Worm (Caenorhabditis elegans): ENCODE data around the gene golg-4.

The golg-4 gene

DNA sequence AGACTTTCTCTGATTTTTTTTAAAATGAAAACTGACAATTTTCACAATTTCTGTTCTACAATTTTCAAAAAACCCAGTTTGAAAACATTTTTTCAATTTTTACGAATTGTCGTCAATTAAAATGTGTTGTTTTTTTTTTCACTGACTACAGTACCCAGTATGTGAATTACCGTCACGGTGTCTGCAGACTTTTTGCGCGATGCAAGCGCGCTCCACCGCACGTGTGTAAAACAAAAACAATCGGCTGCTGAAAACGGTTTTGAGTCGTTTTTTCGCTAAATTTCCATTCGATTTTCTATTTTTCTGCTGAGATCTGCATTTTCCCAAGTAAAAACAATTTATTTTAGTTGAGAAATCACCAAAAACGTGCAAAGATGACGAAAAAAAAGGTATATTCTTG, 50.9 kb downstream of the golg-4 start (continued):
- peak; percentile 72 to 82; a peak in 2 of 4 replicates for TF ChIP-seq madf-5 (GFP tag; IDR thresholded peaks at IDR 0.05)
- peak; percentile 91 for TF ChIP-seq nhr-25 (tag; optimal IDR thresholded peaks at IDR 0.05; ENCODE audit: borderline replicate concordance, insufficient read depth)
- peak; percentile 92 for TF ChIP-seq lin-15B (tag; optimal IDR thresholded peaks at IDR 0.05)
- TF ChIP-seq snpc-4 (tag; optimal IDR thresholded peaks at IDR 0.05): no peak
- no peak for TF ChIP-seq attf-4 (tag; optimal IDR thresholded peaks at IDR 0.05)
- peak; percentile 52 for TF ChIP-seq fos-1 (tag; optimal IDR thresholded peaks at IDR 0.05)
- no peak for TF ChIP-seq F44E2.7 (GFP tag; IDR thresholded peaks at IDR 0.05)
- peak; percentile 15 for TF ChIP-seq gei-8 (GFP tag; optimal IDR thresholded peaks at IDR 0.05)
- TF ChIP-seq hif-1 (tag; optimal IDR thresholded peaks at IDR 0.05): peak; percentile 78 to 87
- TF ChIP-seq dmd-6 (GFP tag; IDR thresholded peaks at IDR 0.05): peak; percentile 98
- peak; percentile 100 for TF ChIP-seq dve-1 (tag; optimal IDR thresholded peaks at IDR 0.05; ENCODE audit: insufficient read depth)
- peak; percentile 57 to 89 for TF ChIP-seq mdl-1 (tag; optimal IDR thresholded peaks at IDR 0.05)
- peak; percentile 61 for TF ChIP-seq Y5F2A.4 (GFP tag; optimal IDR thresholded peaks at IDR 0.05)
- peak; percentile 98 for TF ChIP-seq madf-9 (GFP tag; conservative IDR thresholded peaks at IDR 0.05)
- peak; percentile 99 for TF ChIP-seq hmg-1.1 (GFP tag; IDR thresholded peaks at IDR 0.05)
- TF ChIP-seq jun-1 (tag; optimal IDR thresholded peaks at IDR 0.05): peak; percentile 95
- peak; percentile 98 for TF ChIP-seq mep-1 (tag; optimal IDR thresholded peaks at IDR 0.05)
- TF ChIP-seq zfp-3 (GFP tag; conservative IDR thresholded peaks at IDR 0.05): peak; percentile 97
- no peak for TF ChIP-seq daf-8 (GFP tag; IDR thresholded peaks at IDR 0.05)
- peak; percentile 95 for TF ChIP-seq F37D6.2 (tag; optimal IDR thresholded peaks at IDR 0.05)
- no peak for TF ChIP-seq F26F4.8 (GFP tag; conservative IDR thresholded peaks at IDR 0.05)
- TF ChIP-seq pha-4 (GFP tag; IDR thresholded peaks at IDR 0.05): peak; percentile 96
- peak; percentile 15 for TF ChIP-seq pha-4 (tag; optimal IDR thresholded peaks at IDR 0.05)
- peak; percentile 84 for TF ChIP-seq ces-1 (GFP tag; optimal IDR thresholded peaks at IDR 0.05)
- TF ChIP-seq ctbp-1 (GFP tag; IDR thresholded peaks at IDR 0.05): peak; percentile 95
- peak; percentile 100 for TF ChIP-seq lin-38 (GFP tag; IDR thresholded peaks at IDR 0.05)
- TF ChIP-seq mes-2 (tag; optimal IDR thresholded peaks at IDR 0.05; ENCODE audit: poor library complexity, severe bottlenecking): peak; percentile 98
- no peak for TF ChIP-seq lim-7 (GFP tag; IDR thresholded peaks at IDR 0.05)
- TF ChIP-seq zip-11 (GFP tag; IDR thresholded peaks at IDR 0.05): no peak
- no peak for TF ChIP-seq ceh-28 (tag; optimal IDR thresholded peaks at IDR 0.05)
- TF ChIP-seq F10B5.3 (tag; optimal IDR thresholded peaks at IDR 0.05): peak; percentile 18
- TF ChIP-seq spr-1 (tag; optimal IDR thresholded peaks at IDR 0.05): peak; percentile 94
- TF ChIP-seq zfp-2 (tag; optimal IDR thresholded peaks at IDR 0.05): peak; percentile 91
- peak; percentile 74 for TF ChIP-seq ztf-7 (tag; optimal IDR thresholded peaks at IDR 0.05)
- TF ChIP-seq lin-29 (GFP tag; IDR thresholded peaks at IDR 0.05): peak; percentile 99
- TF ChIP-seq fkh-10 (GFP tag; optimal IDR thresholded peaks at IDR 0.05): peak; percentile 96
- peak; percentile 97 for TF ChIP-seq hlh-11 (tag; optimal IDR thresholded peaks at IDR 0.05)
- no peak for TF ChIP-seq nhr-111 (GFP tag; optimal IDR thresholded peaks at IDR 0.05)
- peak; percentile 26 for TF ChIP-seq zag-1 (tag; optimal IDR thresholded peaks at IDR 0.05)
- TF ChIP-seq ceh-82 (tag; optimal IDR thresholded peaks at IDR 0.05): no peak
- TF ChIP-seq T20F7.1 (GFP tag; optimal IDR thresholded peaks at IDR 0.05): peak; percentile 95
- TF ChIP-seq mxl-2 (GFP tag; conservative IDR thresholded peaks at IDR 0.05): peak; percentile 56; the same call in 1 of the 2 replicates
- peak; percentile 89 for TF ChIP-seq nhr-48 (tag; optimal IDR thresholded peaks at IDR 0.05)
- peak; percentile 87 for TF ChIP-seq spr-3 (GFP tag; optimal IDR thresholded peaks at IDR 0.05)
- TF ChIP-seq mdt-29 (GFP tag; IDR thresholded peaks at IDR 0.05): peak; percentile 95
- peak; percentile 76 for TF ChIP-seq unc-130 (GFP tag; optimal IDR thresholded peaks at IDR 0.05)
- TF ChIP-seq pqm-1 (tag; optimal IDR thresholded peaks at IDR 0.05): peak; percentile 45
- peak; percentile 97 for TF ChIP-seq dmd-9 (GFP tag; IDR thresholded peaks at IDR 0.05)
- peak; percentile 60 for TF ChIP-seq ama-1 (optimal IDR thresholded peaks at IDR 0.05)
- no peak for TF ChIP-seq daf-12 (tag; optimal IDR thresholded peaks at IDR 0.05)
- TF ChIP-seq dmd-8 (GFP tag; IDR thresholded peaks at IDR 0.05): no peak
- TF ChIP-seq ceh-62 (tag; optimal IDR thresholded peaks at IDR 0.05): no peak
